Worm (Caenorhabditis elegans) whole organism, late embryonic: ENCODE data around the gene nlp-28.

ENCODE experiments used
- ceh-14 ChIP-seq: sonication (generic microtip); optimal IDR thresholded peaks from 2 replicates; lab custom pipeline; 2016; ENCODE audit warnings: missing genotype, missing genetic modification characterization, missing compliant biosample characterization
- syd-9 ChIP-seq: sonication (generic microtip); optimal IDR thresholded peaks from 2 replicates; lab custom pipeline; 2016; ENCODE audit warnings: mild to moderate bottlenecking, missing genetic modification characterization, moderate library complexity, missing compliant biosample characterization
- unc-3 ChIP-seq, 2 experiments: fragments of 200-800 bp in 1 of 2; sonication (Bioruptor generic) in 1 of 2; sonication (generic microtip) in 1 of 2; conservative IDR thresholded peaks in 1 of 2; optimal IDR thresholded peaks in 1 of 2; 2 replicates each; pipeline versions ENCODE4 v1.3.6 to Lab custom; 2016 to 2022; ENCODE audit warnings: missing compliant biosample characterization in 2 of 2, missing genetic modification characterization in 2 of 2, missing genetic modification reagents in 1 of 2
- unc-42 ChIP-seq: sonication (generic microtip); optimal IDR thresholded peaks from 2 replicates; lab custom pipeline; 2016; ENCODE audit warnings: missing genotype, missing genetic modification characterization, missing compliant biosample characterization

DNA sequence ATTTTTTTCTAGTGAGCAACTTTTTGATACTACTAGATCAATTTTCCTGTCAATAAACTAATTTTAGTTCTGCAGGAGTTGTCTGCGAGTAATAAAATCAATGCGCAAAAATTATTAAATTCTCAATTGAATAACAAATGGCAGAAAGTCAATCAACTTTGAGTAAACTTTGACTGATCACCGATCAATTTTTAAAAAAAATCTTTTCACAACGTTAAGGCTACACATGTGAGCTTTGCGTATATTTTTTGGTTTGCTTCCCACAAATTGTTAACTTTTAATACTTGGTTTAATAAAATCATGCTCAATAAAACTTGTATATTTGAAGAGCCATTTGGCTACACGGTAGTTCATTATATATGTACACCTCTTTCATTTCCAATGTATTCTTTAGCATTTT, 20.2 kb downstream of the nlp-28 start, which contains the start of gene srh-7:
- TF ChIP-seq syd-9 (tag; lab: Kevin White, UChicago) (no peak), unc-42 (tag; lab: Kevin White, UChicago) (no peak), unc-3 (GFP tag; conservative IDR thresholded peaks at IDR 0.05; lab: Robert Waterston, UW) (no peak), unc-3 (tag; optimal IDR thresholded peaks at IDR 0.05; lab: Kevin White, UChicago) (no peak), ceh-14 (tag; lab: Kevin White, UChicago) (no peak)
